Worm (Caenorhabditis elegans) whole organism, young adult: ENCODE data around the gene fbxa-197.

ENCODE experiments used
- C17E4.6 ChIP-seq: fragments of 200-800 bp; sonication (Bioruptor generic); IDR thresholded peaks from 2 replicates; pipeline ENCODE4 v1.3.6; 2022; ENCODE audit warnings: missing genetic modification reagents, missing genetic modification characterization, missing compliant biosample characterization
- dpl-1 ChIP-seq: fragments of 150-350 bp; optimal IDR thresholded peaks from 2 replicates; lab custom pipeline; 2014; ENCODE audit warnings: missing biosample characterization, missing genetic modification reagents, missing genetic modification characterization
- him-1 ChIP-seq: sonication (generic microtip); optimal IDR thresholded peaks from 2 replicates; lab custom pipeline; 2016; ENCODE audit warnings: missing genotype, missing genetic modification reagents, missing genetic modification characterization, missing compliant biosample characterization
- let-526 ChIP-seq: fragments of 200-800 bp; sonication (Bioruptor generic); IDR thresholded peaks from 2 replicates; pipeline ENCODE4 v1.3.6; 2022; ENCODE audit warnings: missing genetic modification reagents, missing genetic modification characterization, missing compliant biosample characterization
- lin-35 ChIP-seq, 3 experiments: fragments of 150-350 bp in 2 of 3; sonication (generic microtip) in 1 of 3; optimal IDR thresholded peaks; 2 replicates each; lab custom pipeline; 2014 to 2018; ENCODE audit warnings: missing biosample characterization in 3 of 3, missing genetic modification characterization in 3 of 3, missing genetic modification reagents in 3 of 3
- lin-40 ChIP-seq: sonication (generic microtip); optimal IDR thresholded peaks from 2 replicates; lab custom pipeline; 2016; ENCODE audit warnings: missing genetic modification characterization, mild to moderate bottlenecking, missing compliant biosample characterization, missing genotype, missing genetic modification reagents
- lsy-27 ChIP-seq: sonication (generic microtip); optimal IDR thresholded peaks from 2 replicates; lab custom pipeline; 2017; ENCODE audit warnings: missing genetic modification characterization, mild to moderate bottlenecking, missing compliant biosample characterization, antibody characterized with exemption, missing genotype, borderline replicate concordance; ENCODE audit not compliant: insufficient read depth
- madf-3 ChIP-seq: fragments of 200-800 bp; sonication (Bioruptor generic); IDR thresholded peaks from 2 replicates; pipeline ENCODE4 v1.3.6; 2022; ENCODE audit warnings: missing genetic modification reagents, missing genetic modification characterization, missing compliant biosample characterization
- unc-62 ChIP-seq: fragments of 150-350 bp; optimal IDR thresholded peaks from 2 replicates; lab custom pipeline; 2014; ENCODE audit warnings: missing biosample characterization, missing genetic modification reagents, missing genetic modification characterization
- zfh-2 ChIP-seq: fragments of 200-800 bp; sonication (Bioruptor generic); conservative IDR thresholded peaks from 2 replicates; pipeline ENCODE4 v1.3.6; 2022; ENCODE audit warnings: missing genetic modification reagents, missing genetic modification characterization, missing compliant biosample characterization

ce11 chrV:15833622-15834021, 33.9 kb upstream of the fbxa-197 start, which contains the start of gene srbc-54:
- TF ChIP-seq lsy-27 (tag; lab: Kevin White, UChicago) (no peak), him-1 (no peak), zfh-2 (GFP tag; lab: Robert Waterston, UW) (no peak), dpl-1 (GFP tag; lab: Kevin White, UChicago) (no peak), C17E4.6 (GFP tag; lab: Robert Waterston, UW) (no peak), lin-35 (GFP tag; optimal IDR thresholded peaks at IDR 0.05; lab: Kevin White, UChicago) (no peak), lin-40 (no peak), let-526 (GFP tag; lab: Robert Waterston, UW) (no peak), unc-62 (GFP tag; lab: Kevin White, UChicago) (no peak), madf-3 (no peak)
